Worm (Caenorhabditis elegans) whole organism, midembryonic: ENCODE measurements around the gene mtm-9.

Experiments used
- klf-2 ChIP-seq: fragments of 200-800 bp; sonication (Bioruptor generic); conservative IDR thresholded peaks from 2 replicates; pipeline ENCODE4 v1.3.6; 2022; ENCODE audit warnings: missing genetic modification reagents, missing genetic modification characterization, missing compliant biosample characterization
- ztf-23 ChIP-seq: fragments of 200-800 bp; sonication (Bioruptor generic); IDR thresholded peaks from 2 replicates; pipeline ENCODE4 v1.3.6; 2022; ENCODE audit warnings: missing genetic modification reagents, missing genetic modification characterization, missing compliant biosample characterization

DNA sequence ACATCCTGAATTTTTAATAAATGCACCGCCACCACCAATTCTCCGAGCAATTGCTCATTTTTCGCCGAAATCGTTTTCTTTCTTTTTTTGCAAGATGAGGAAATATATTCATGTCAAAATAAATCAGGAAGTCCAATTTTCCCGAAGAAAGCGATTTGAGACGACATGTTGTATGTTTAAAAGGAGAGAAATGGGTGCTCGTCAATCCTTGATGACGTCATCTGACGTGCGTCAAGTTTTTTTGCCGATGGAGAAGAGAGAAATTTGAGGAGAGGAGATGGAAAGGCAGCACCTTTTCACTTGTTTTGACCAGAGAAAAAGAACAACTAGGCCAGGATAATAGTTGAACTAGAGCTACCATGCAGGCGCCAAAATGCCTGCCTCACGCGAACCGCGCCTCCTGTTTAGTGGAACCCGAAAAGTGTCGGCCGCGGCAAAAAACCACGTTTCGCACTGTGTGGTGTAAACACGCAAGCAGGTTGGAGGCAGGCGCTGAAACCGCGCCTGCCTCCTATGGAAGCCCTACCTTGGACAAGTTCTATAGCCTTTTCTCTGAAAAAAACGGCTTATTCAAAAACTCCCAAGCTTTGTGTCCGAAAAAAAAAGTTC lies 27.0 kb upstream of the mtm-9 start:
- TF ChIP-seq ztf-23 (GFP tag; lab: Robert Waterston, UW), result no peak
- no peak for TF ChIP-seq klf-2 (GFP tag; lab: Robert Waterston, UW)
